Fruit fly (Drosophila melanogaster) whole organism, embryonic: Measurements from ENCODE around the gene Npc2a.

Experiments
- Adf1 ChIP-seq: fragments of 200-800 bp; sonication (Bioruptor generic); IDR thresholded peaks from 2 replicates; pipeline ENCODE4 v1.3.6; 2022; ENCODE audit warnings: missing biosample characterization, missing genetic modification characterization
- Antp ChIP-seq: fragments of 200-800 bp; sonication (Bioruptor generic); optimal IDR thresholded peaks from 3 replicates; lab custom pipeline; 2016; ENCODE audit warnings: missing biosample characterization, missing genetic modification characterization
- Awh ChIP-seq: fragments of 200-800 bp; sonication (Bioruptor generic); IDR thresholded peaks from 2 replicates; pipeline ENCODE4, ENCODE4 v1.3.6; 2022; ENCODE audit warnings: missing biosample characterization, missing genetic modification characterization
- Bteb2 ChIP-seq: fragments of 200-800 bp; sonication (Bioruptor generic); optimal IDR thresholded peaks from 2 replicates; lab custom pipeline; 2016; ENCODE audit warnings: missing biosample characterization, missing genetic modification characterization
- CG1024 ChIP-seq: fragments of 200-800 bp; sonication (Bioruptor generic); IDR thresholded peaks from 2 replicates; pipeline ENCODE4 v1.3.6; 2022; ENCODE audit warnings: missing biosample characterization, missing genetic modification characterization
- CG10543 ChIP-seq: fragments of 200-800 bp; sonication (Bioruptor generic); optimal IDR thresholded peaks from 3 replicates; lab custom pipeline; 2017; ENCODE audit warnings: missing biosample characterization, mild to moderate bottlenecking, missing genetic modification characterization, moderate library complexity
- CG13424 ChIP-seq: fragments of 200-800 bp; sonication (Bioruptor generic); optimal IDR thresholded peaks from 2 replicates; lab custom pipeline; 2019; ENCODE audit warnings: missing biosample characterization, mild to moderate bottlenecking, missing genetic modification characterization, moderate library complexity
- CG14050 ChIP-seq: fragments of 200-800 bp; sonication (Bioruptor generic); IDR thresholded peaks from 3 replicates; pipeline ENCODE4 v1.3.6; 2022; ENCODE audit warnings: missing biosample characterization, missing genetic modification characterization
- CG15601 ChIP-seq: fragments of 200-800 bp; sonication (Bioruptor generic); optimal IDR thresholded peaks from 3 replicates; lab custom pipeline; 2019; ENCODE audit warnings: missing biosample characterization, mild to moderate bottlenecking, missing genetic modification characterization, moderate library complexity
- CG17385 ChIP-seq: fragments of 200-800 bp; sonication (Bioruptor generic); optimal IDR thresholded peaks from 3 replicates; lab custom pipeline; 2018; ENCODE audit warnings: missing biosample characterization, mild to moderate bottlenecking, missing genetic modification characterization
- CG18764 ChIP-seq: fragments of 200-800 bp; sonication (Bioruptor generic); optimal IDR thresholded peaks from 3 replicates; lab custom pipeline; 2016; ENCODE audit warnings: missing biosample characterization, missing genetic modification characterization
- CG2875 ChIP-seq: fragments of 200-800 bp; sonication (Bioruptor generic); optimal IDR thresholded peaks from 2 replicates; lab custom pipeline; 2017; ENCODE audit warnings: missing biosample characterization, mild to moderate bottlenecking, missing genetic modification characterization, missing genetic modification reagents
- CG31388 ChIP-seq: fragments of 200-800 bp; sonication (Bioruptor generic); optimal IDR thresholded peaks from 2 replicates; lab custom pipeline; 2016; ENCODE audit warnings: missing biosample characterization, missing genetic modification characterization
- CG33213 ChIP-seq: fragments of 200-800 bp; sonication (Bioruptor generic); optimal IDR thresholded peaks from 3 replicates; lab custom pipeline; 2016; ENCODE audit warnings: missing biosample characterization, missing genetic modification characterization
- CG5245 ChIP-seq: fragments of 200-800 bp; sonication (Bioruptor generic); optimal IDR thresholded peaks from 3 replicates; lab custom pipeline; 2016; ENCODE audit warnings: missing biosample characterization, missing genetic modification characterization
- CG6689 ChIP-seq: fragments of 200-800 bp; sonication (Bioruptor generic); IDR thresholded peaks from 2 replicates; pipeline ENCODE4 v1.3.6; 2022; ENCODE audit warnings: missing biosample characterization, missing genetic modification characterization
- CG7786 ChIP-seq: fragments of 200-800 bp; sonication (Bioruptor generic); optimal IDR thresholded peaks from 2 replicates; lab custom pipeline; 2016; ENCODE audit warnings: missing biosample characterization, missing genetic modification characterization
- CG9215 ChIP-seq: fragments of 200-800 bp; sonication (Bioruptor generic); IDR thresholded peaks from 2 replicates; pipeline ENCODE4 v1.3.6; 2022; ENCODE audit warnings: missing biosample characterization, missing genetic modification characterization
- Camta ChIP-seq: fragments of 200-800 bp; sonication (Bioruptor generic); optimal IDR thresholded peaks from 2 replicates; lab custom pipeline; 2016; ENCODE audit warnings: missing biosample characterization, missing genetic modification characterization
- Dbx ChIP-seq: fragments of 200-800 bp; sonication (Bioruptor generic); IDR thresholded peaks from 3 replicates; pipeline ENCODE4 v1.3.6; 2022; ENCODE audit warnings: missing biosample characterization, missing genetic modification characterization
- Drgx ChIP-seq: fragments of 200-800 bp; sonication (Bioruptor generic); IDR thresholded peaks from 2 replicates; pipeline ENCODE4 v1.3.6; 2022; ENCODE audit warnings: missing biosample characterization, missing genetic modification characterization
- Ets65A ChIP-seq: fragments of 200-800 bp; sonication (Bioruptor generic); peaks from one replicate; lab custom pipeline; 2016; ENCODE audit warnings: missing biosample characterization, missing genetic modification characterization
- GATAe ChIP-seq: fragments of 200-800 bp; sonication (Bioruptor generic); conservative IDR thresholded peaks from 2 replicates; pipeline ENCODE4 v1.3.6; 2022; ENCODE audit warnings: missing biosample characterization, missing genetic modification characterization
- Gug ChIP-seq: fragments of 200-800 bp; sonication (Bioruptor generic); IDR thresholded peaks from 4 replicates; pipeline ENCODE4 v1.3.6; 2022; ENCODE audit warnings: missing biosample characterization, missing genetic modification characterization
- HHEX ChIP-seq: fragments of 200-800 bp; sonication (Bioruptor generic); optimal IDR thresholded peaks from 3 replicates; lab custom pipeline; 2017; ENCODE audit warnings: missing biosample characterization, mild to moderate bottlenecking, missing genetic modification characterization, missing genetic modification reagents
- Hand ChIP-seq: fragments of 200-800 bp; sonication (Bioruptor generic); optimal IDR thresholded peaks from 2 replicates; lab custom pipeline; 2017; ENCODE audit warnings: mild to moderate bottlenecking, missing biosample characterization, missing genetic modification reagents, missing genetic modification characterization
- Hey ChIP-seq: fragments of 200-800 bp; sonication (Bioruptor generic); optimal IDR thresholded peaks from 3 replicates; lab custom pipeline; 2018; ENCODE audit warnings: missing biosample characterization, mild to moderate bottlenecking, missing genetic modification characterization
- Jarid2 ChIP-seq: fragments of 200-800 bp; sonication (Bioruptor generic); optimal IDR thresholded peaks from 3 replicates; lab custom pipeline; 2017; ENCODE audit warnings: mild to moderate bottlenecking, missing biosample characterization, missing genetic modification reagents, missing genetic modification characterization
- MBD-R2 ChIP-seq: fragments of 200-800 bp; sonication (Bioruptor generic); IDR thresholded peaks from 2 replicates; pipeline ENCODE4 v1.3.6; 2022; ENCODE audit warnings: missing biosample characterization, missing genetic modification characterization
- Med ChIP-seq: fragments of 200-800 bp; sonication (Bioruptor generic); peaks from one replicate; lab custom pipeline; 2016; ENCODE audit warnings: missing biosample characterization, missing genetic modification characterization, mild to moderate bottlenecking, inconsistent platforms, moderate library complexity
- Meics ChIP-seq: fragments of 200-800 bp; sonication (Bioruptor generic); optimal IDR thresholded peaks from 2 replicates; lab custom pipeline; 2017; ENCODE audit warnings: missing biosample characterization, mild to moderate bottlenecking, missing genetic modification characterization
- Nf-YA ChIP-seq: fragments of 200-800 bp; sonication (Bioruptor generic); IDR thresholded peaks from 2 replicates; pipeline ENCODE4 v1.3.6; 2022; ENCODE audit warnings: missing biosample characterization, missing genetic modification characterization
- Nf-YC ChIP-seq: fragments of 200-800 bp; optimal IDR thresholded peaks from 3 replicates; lab custom pipeline; 2019; ENCODE audit warnings: missing biosample characterization, mild to moderate bottlenecking, missing genetic modification characterization, moderate library complexity
- Trl ChIP-seq, 3 experiments: fragments of >200 bp in 2 of 3; fragments of 200-800 bp in 1 of 3; sonication (Bioruptor generic) in 1 of 3; optimal IDR thresholded peaks; 2 replicates in 1 of 3; 3 replicates in 2 of 3; lab custom pipeline; 2016 to 2017; ENCODE audit warnings: missing biosample characterization in 1 of 3, missing genetic modification characterization in 1 of 3
- aop ChIP-seq: fragments of 200-800 bp; sonication (Bioruptor generic); IDR thresholded peaks from 2 replicates; pipeline ENCODE4 v1.3.6; 2022; ENCODE audit warnings: missing biosample characterization, missing genetic modification characterization
- ase ChIP-seq: fragments of 200-800 bp; sonication (Bioruptor generic); IDR thresholded peaks from 3 replicates; pipeline ENCODE4 v1.3.6; 2022; ENCODE audit warnings: missing biosample characterization, missing genetic modification characterization
- caup ChIP-seq: fragments of 200-800 bp; sonication (Bioruptor generic); optimal IDR thresholded peaks from 3 replicates; lab custom pipeline; 2017; ENCODE audit warnings: missing biosample characterization, mild to moderate bottlenecking, missing genetic modification characterization, moderate library complexity; ENCODE audit not compliant: severe bottlenecking
- ci ChIP-seq: fragments of 200-800 bp; sonication (Bioruptor generic); IDR thresholded peaks from 3 replicates; pipeline ENCODE4 v1.3.6; 2022; ENCODE audit warnings: missing biosample characterization, missing genetic modification characterization
- crol ChIP-seq: fragments of 200-800 bp; sonication (Bioruptor generic); IDR thresholded peaks from 2 replicates; pipeline ENCODE4 v1.3.6; 2022; ENCODE audit warnings: missing biosample characterization, missing genetic modification characterization
- ewg ChIP-seq: fragments of 200-800 bp; sonication (Bioruptor generic); optimal IDR thresholded peaks from 3 replicates; lab custom pipeline; 2017; ENCODE audit warnings: mild to moderate bottlenecking, missing biosample characterization, missing genetic modification reagents, missing genetic modification characterization
- ken ChIP-seq: fragments of 200-800 bp; sonication (Bioruptor generic); IDR thresholded peaks from 3 replicates; pipeline ENCODE4 v1.3.6; 2022; ENCODE audit warnings: missing biosample characterization, missing genetic modification characterization
- nom ChIP-seq: fragments of 200-800 bp; sonication (Bioruptor generic); optimal IDR thresholded peaks from 2 replicates; lab custom pipeline; 2017; ENCODE audit warnings: missing biosample characterization, missing genetic modification characterization, mild to moderate bottlenecking, moderate library complexity, missing genetic modification reagents
- org-1 ChIP-seq: fragments of 200-800 bp; sonication (Bioruptor generic); optimal IDR thresholded peaks from 2 replicates; lab custom pipeline; 2017; ENCODE audit warnings: missing biosample characterization, missing genetic modification characterization
- pita ChIP-seq: fragments of 200-800 bp; sonication (Bioruptor generic); optimal IDR thresholded peaks from 2 replicates; lab custom pipeline; 2017; ENCODE audit warnings: missing biosample characterization, mild to moderate bottlenecking, missing genetic modification characterization
- ranshi ChIP-seq: fragments of 200-800 bp; sonication (Bioruptor generic); IDR thresholded peaks from 2 replicates; pipeline ENCODE4 v1.3.6; 2022; ENCODE audit warnings: missing biosample characterization, missing genetic modification characterization
- sens ChIP-seq: fragments of 200-800 bp; sonication (Bioruptor generic); peaks from one replicate; lab custom pipeline; 2016; ENCODE audit warnings: missing biosample characterization, missing genetic modification characterization
- so ChIP-seq: fragments of 200-800 bp; sonication (Bioruptor generic); IDR thresholded peaks from 3 replicates; pipeline ENCODE4 v1.3.6; 2022; ENCODE audit warnings: missing biosample characterization, missing genetic modification characterization
- zen ChIP-seq: fragments of 200-800 bp; sonication (Bioruptor generic); optimal IDR thresholded peaks from 3 replicates; lab custom pipeline; 2018; ENCODE audit warnings: missing biosample characterization, mild to moderate bottlenecking, missing genetic modification characterization, moderate library complexity
- zen2 ChIP-seq: fragments of 200-800 bp; sonication (Bioruptor generic); IDR thresholded peaks from 3 replicates; pipeline ENCODE4 v1.3.6; 2022; ENCODE audit warnings: missing biosample characterization, missing genetic modification characterization; ENCODE audit not compliant: partially characterized antibody

The Npc2a gene

DNA sequence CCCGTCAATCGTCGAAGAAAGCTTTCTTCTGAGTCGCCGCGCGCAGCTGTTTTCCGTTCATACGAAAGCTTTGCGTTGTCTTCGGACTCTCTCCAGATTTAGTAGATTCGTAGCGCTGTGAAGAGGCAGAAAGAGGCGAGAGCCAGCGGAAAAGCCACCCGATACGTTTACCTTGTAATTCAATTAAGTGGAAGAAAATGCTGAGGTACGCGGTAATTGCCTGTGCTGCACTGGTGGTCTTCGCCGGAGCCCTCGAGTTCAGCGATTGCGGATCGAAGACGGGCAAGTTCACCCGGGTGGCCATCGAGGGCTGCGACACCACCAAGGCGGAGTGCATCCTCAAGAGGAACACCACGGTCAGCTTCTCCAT is at the start of gene Npc2a:
Gene Npc2a, plus strand, starts transcription at position 99 of the 370 bp plus-strand sequence.
- TF ChIP-seq pita (GFP tag; lab: Kevin White, UChicago) (no peak), aop (GFP tag; lab: Robert Waterston, UW) (no peak), CG5245 (GFP tag; lab: Kevin White, UChicago) (no peak), ase (GFP tag; lab: Robert Waterston, UW) (no peak), ewg (GFP tag; lab: Kevin White, UChicago) (no peak), CG7786 (GFP tag; lab: Kevin White, UChicago) (no peak), Camta (GFP tag; lab: Kevin White, UChicago) (peak; percentile 5), Gug (GFP tag; lab: Robert Waterston, UW) (0 out of 4 replicates have a peak, but pooled peaks have one; percentile 2), Ets65A (GFP tag; lab: Kevin White, UChicago) (peak; percentile 32), MBD-R2 (GFP tag; lab: Robert Waterston, UW) (peak; percentile 7; the same call in 1 of the 2 replicates), so (GFP tag; lab: Robert Waterston, UW) (0 out of 3 replicates have a peak, but pooled peaks have one; percentile 31), Antp (no peak), Jarid2 (GFP tag; lab: Kevin White, UChicago) (peak; percentile 54), CG15601 (tag; lab: Kevin White, UChicago) (no peak), zen (tag; lab: Kevin White, UChicago) (no peak), HHEX (GFP tag; lab: Kevin White, UChicago) (no peak), Trl (optimal IDR thresholded peaks at IDR 0.05; lab: Kevin White, UChicago) (peak in 1 of 2 experiments; percentile 0), Trl (GFP tag; optimal IDR thresholded peaks at IDR 0.05; lab: Kevin White, UChicago) (no peak), org-1 (GFP tag; lab: Kevin White, UChicago) (no peak), nom (peak; percentile 21), CG33213 (no peak), sens (GFP tag; lab: Kevin White, UChicago) (peak; percentile 23), CG17385 (GFP tag; lab: Kevin White, UChicago) (no peak), Meics (GFP tag; lab: Kevin White, UChicago) (no peak), ci (0 out of 3 replicates have a peak, but pooled peaks have one; percentile 28)

DNA sequence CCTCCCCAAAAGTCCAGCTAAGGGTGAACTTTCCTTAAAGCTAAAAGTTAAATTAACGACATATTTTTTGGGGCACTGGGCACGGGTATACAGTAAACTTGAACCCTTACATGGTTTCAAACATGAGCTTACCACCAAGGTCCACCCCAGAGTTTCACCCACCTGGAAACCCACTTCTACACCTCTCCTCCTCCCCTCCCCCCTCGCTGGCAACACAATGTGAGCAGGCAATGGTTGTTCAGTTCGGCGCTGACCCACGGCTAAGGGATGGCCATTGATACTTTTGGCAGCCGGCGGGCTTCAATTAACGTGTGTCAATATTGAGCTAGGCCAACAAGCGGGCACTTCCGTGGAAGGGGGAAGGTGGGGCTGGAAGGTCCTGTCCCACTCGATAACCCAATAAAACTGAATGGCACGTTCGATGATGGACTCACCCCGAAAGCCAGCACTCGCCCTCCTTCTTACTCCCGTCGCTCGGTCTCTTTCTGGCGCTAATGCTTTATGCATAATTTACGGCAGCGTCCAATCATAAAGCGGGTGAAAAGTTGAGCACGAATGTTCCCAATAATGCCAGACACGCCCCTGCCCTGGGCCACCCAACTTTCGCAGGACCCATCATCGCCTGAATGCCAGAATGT is 43.5 kb upstream of the Npc2a start:
- TF ChIP-seq CG14050 (GFP tag; lab: Robert Waterston, UW) (no peak), Adf1 (GFP tag; lab: Robert Waterston, UW) (peak; percentile 19; the same call in 1 of the 2 replicates), Awh (GFP tag; lab: Robert Waterston, UW) (peak; percentile 15; the same call in 1 of the 2 replicates), CG6689 (GFP tag; lab: Robert Waterston, UW) (no peak), Hey (peak; percentile 44), ranshi (GFP tag; lab: Robert Waterston, UW) (0 out of 2 replicates have a peak, but pooled peaks have one; percentile 10), crol (GFP tag; lab: Robert Waterston, UW) (peak; percentile 72), Hand (GFP tag; lab: Kevin White, UChicago) (no peak), Med (peak; percentile 89), CG13424 (tag; lab: Kevin White, UChicago) (no peak), CG1024 (GFP tag; lab: Robert Waterston, UW) (no peak), GATAe (GFP tag; lab: Robert Waterston, UW) (no peak), Gug (GFP tag; lab: Robert Waterston, UW) (no peak), Nf-YA (GFP tag; lab: Robert Waterston, UW) (0 out of 2 replicates have a peak, but pooled peaks have one; percentile 18), ci (0 out of 3 replicates have a peak, but pooled peaks have one; percentile 24), CG9215 (GFP tag; lab: Robert Waterston, UW) (no peak), CG18764 (GFP tag; lab: Kevin White, UChicago) (no peak), ewg (GFP tag; lab: Kevin White, UChicago) (no peak), zen2 (GFP tag; lab: Robert Waterston, UW) (0 out of 3 replicates have a peak, but pooled peaks have one; percentile 21), CG2875 (GFP tag; lab: Kevin White, UChicago) (no peak), ken (GFP tag; lab: Robert Waterston, UW) (no peak), CG31388 (no peak), Bteb2 (no peak), caup (GFP tag; lab: Kevin White, UChicago) (peak; percentile 20), Nf-YC (peak; percentile 94), Dbx (peak; percentile 53; the same call in 1 of the 3 replicates), CG10543 (GFP tag; lab: Kevin White, UChicago) (peak; percentile 44), Drgx (GFP tag; lab: Robert Waterston, UW) (no peak)
